Worm (Caenorhabditis elegans) whole organism, early embryonic: ENCODE data around the gene C31B8.7.

Experiments
- B0310.2 ChIP-seq: sonication (generic microtip); optimal IDR thresholded peaks from 2 replicates; lab custom pipeline; 2016; ENCODE audit warnings: mild to moderate bottlenecking, missing genetic modification characterization, missing compliant biosample characterization
- F13C5.2 ChIP-seq: sonication (generic microtip); optimal IDR thresholded peaks from 2 replicates; lab custom pipeline; 2017; ENCODE audit warnings: mild to moderate bottlenecking, missing genetic modification characterization, inconsistent platforms, missing compliant biosample characterization
- ama-1 ChIP-seq: fragments of 150-350 bp; optimal IDR thresholded peaks from 2 replicates; lab custom pipeline; 2014
- ceh-36 ChIP-seq: sonication (generic microtip); optimal IDR thresholded peaks from 2 replicates; lab custom pipeline; 2016; ENCODE audit warnings: missing genetic modification characterization, inconsistent platforms, missing compliant biosample characterization
- flt-1 ChIP-seq: fragments of 200-800 bp; sonication (Bioruptor generic); IDR thresholded peaks from 2 replicates; pipeline ENCODE4 v1.3.6; 2022; ENCODE audit warnings: missing genetic modification characterization, missing compliant biosample characterization
- hmg-4 ChIP-seq: fragments of 200-800 bp; sonication (Bioruptor generic); optimal IDR thresholded peaks from 2 replicates; lab custom pipeline; 2018; ENCODE audit warnings: mild to moderate bottlenecking, missing genetic modification characterization, missing compliant biosample characterization
- hnd-1 ChIP-seq: sonication (generic microtip); optimal IDR thresholded peaks from 2 replicates; lab custom pipeline; 2016; ENCODE audit warnings: missing genetic modification characterization, missing compliant biosample characterization
- scrt-1 ChIP-seq: fragments of 200-800 bp; sonication (Bioruptor generic); IDR thresholded peaks from 2 replicates; pipeline ENCODE4 v1.3.6; 2022; ENCODE audit warnings: missing genetic modification characterization, missing compliant biosample characterization
- tbx-11 ChIP-seq: fragments of 200-800 bp; sonication (Bioruptor generic); IDR thresholded peaks from 2 replicates; pipeline ENCODE4 v1.3.6; 2022; ENCODE audit warnings: missing genetic modification characterization, missing compliant biosample characterization
- tbx-37 ChIP-seq: fragments of 200-800 bp; sonication (Bioruptor generic); conservative IDR thresholded peaks from 2 replicates; pipeline ENCODE4 v1.3.6; 2022; ENCODE audit warnings: missing genetic modification reagents, missing genetic modification characterization, missing compliant biosample characterization

DNA sequence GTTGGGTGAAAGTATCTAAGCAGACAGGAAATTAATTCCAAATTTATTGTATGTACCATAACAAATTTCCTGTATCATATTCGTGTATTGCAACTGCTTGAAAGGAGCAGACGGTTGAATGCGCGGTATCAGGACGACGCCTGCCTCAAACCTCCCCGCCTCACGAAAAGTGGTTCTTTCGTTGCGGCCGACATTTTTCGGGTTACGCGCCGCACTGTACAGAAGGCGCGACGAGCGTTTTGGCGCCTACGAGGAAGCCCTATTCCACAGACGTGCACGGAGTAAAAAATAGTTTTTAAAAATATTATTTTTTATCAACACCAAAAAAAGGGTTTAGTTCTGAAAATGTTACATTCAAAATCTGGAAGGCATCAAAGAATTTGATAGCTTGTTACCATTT is 17.0 kb upstream of the C31B8.7 start:
- TF ChIP-seq F13C5.2 (no peak), ama-1 (lab: Kevin White, UChicago) (no peak), tbx-11 (GFP tag; lab: Robert Waterston, UW) (no peak), hmg-4 (GFP tag; lab: Kevin White, UChicago) (no peak), flt-1 (no peak), hnd-1 (tag; lab: Kevin White, UChicago) (no peak), ceh-36 (no peak), B0310.2 (no peak), scrt-1 (no peak), tbx-37 (GFP tag; lab: Robert Waterston, UW) (no peak)
